Worm (Caenorhabditis elegans): ENCODE results near the gene C48B4.3.

- TF ChIP-seq egl-43 (GFP tag; IDR thresholded peaks at IDR 0.05) (no peak), ama-1 (optimal IDR thresholded peaks at IDR 0.05) (no peak), nhr-237 (tag; optimal IDR thresholded peaks at IDR 0.05) (no peak), Y105C5A.15 (GFP tag; IDR thresholded peaks at IDR 0.05) (no peak)
Observed at ce11 chrIII:9558463-9558862, 23.7 kb downstream of the C48B4.3 start, which contains the start of gene C48B4.6.

Measured in whole organism, L4 larva.